Fruit fly (Drosophila melanogaster): ENCODE measurements around the gene SPR.

dm6 chrX:5432635-5433482 lies 13.6 kb upstream of the SPR start:
- TF ChIP-seq CG14711 (tag; optimal IDR thresholded peaks at IDR 0.05) (no peak), Hr96 (GFP tag; optimal IDR thresholded peaks at IDR 0.05) (no peak), CG1620 (GFP tag; optimal IDR thresholded peaks at IDR 0.05) (no peak), CG7045 (GFP tag; optimal IDR thresholded peaks at IDR 0.05) (no peak), CG11617 (GFP tag; optimal IDR thresholded peaks at IDR 0.05) (no peak), Crg-1 (GFP tag; optimal IDR thresholded peaks at IDR 0.05) (no peak), cnc (optimal IDR thresholded peaks at IDR 0.05) (no peak), Clk (GFP tag; optimal IDR thresholded peaks at IDR 0.05) (no peak)
